Worm (Caenorhabditis elegans): ENCODE measurements around the gene C12D8.9.

DNA sequence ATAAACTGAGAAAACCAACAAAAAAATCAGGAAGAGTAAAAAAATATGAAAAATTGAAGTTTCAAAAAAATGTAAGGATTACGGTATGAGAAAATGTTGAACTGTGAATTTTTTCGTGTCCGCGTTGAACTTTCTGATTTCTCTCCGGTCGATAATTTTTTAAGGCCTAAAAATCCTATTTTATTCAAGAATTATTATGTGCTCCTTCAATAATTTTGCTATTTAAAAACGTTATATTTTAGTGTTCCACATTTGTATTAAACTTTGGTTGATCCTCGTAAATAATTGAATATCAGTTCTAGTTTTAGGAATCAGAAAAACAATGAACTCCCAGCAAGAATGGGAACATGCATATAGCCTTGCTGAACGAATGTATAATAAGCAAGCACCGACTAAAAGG lies 30.4 kb downstream of the C12D8.9 start, which contains the start of gene hpo-40:
- TF ChIP-seq madf-8 (GFP tag; conservative IDR thresholded peaks at IDR 0.05) (no peak), unc-62 (GFP tag; optimal IDR thresholded peaks at IDR 0.05) (no peak), T26A5.8 (tag; optimal IDR thresholded peaks at IDR 0.05) (no peak), ccch-3 (GFP tag; optimal IDR thresholded peaks at IDR 0.05) (no peak), ama-1 (optimal IDR thresholded peaks at IDR 0.05) (no peak), ama-1 (GFP tag; optimal IDR thresholded peaks at IDR 0.05) (no peak), snpc-1.1 (tag; optimal IDR thresholded peaks at IDR 0.05; ENCODE audit: insufficient read depth) (no peak), rec-8 (tag; optimal IDR thresholded peaks at IDR 0.05) (no peak), sea-2 (GFP tag; IDR thresholded peaks at IDR 0.05) (no peak), rcor-1 (GFP tag; IDR thresholded peaks at IDR 0.05) (no peak), pha-4 (tag; optimal IDR thresholded peaks at IDR 0.05) (no peak), Y56A3A.18 (GFP tag; IDR thresholded peaks at IDR 0.05) (no peak)

Data from whole organism, young adult.